Worm (Caenorhabditis elegans) whole organism, early embryonic: ENCODE measurements around the gene cyn-12.

Source experiments
- ama-1 ChIP-seq: fragments of 150-350 bp; optimal IDR thresholded peaks from 2 replicates; lab custom pipeline; 2014
- ceh-36 ChIP-seq: sonication (generic microtip); optimal IDR thresholded peaks from 2 replicates; lab custom pipeline; 2016; ENCODE audit warnings: missing genetic modification characterization, inconsistent platforms, missing compliant biosample characterization
- ets-7 ChIP-seq: sonication (generic microtip); optimal IDR thresholded peaks from 2 replicates; lab custom pipeline; 2016; ENCODE audit warnings: missing genotype, missing genetic modification characterization, missing compliant biosample characterization
- hmbx-1 ChIP-seq: sonication (generic microtip); optimal IDR thresholded peaks from 2 replicates; lab custom pipeline; 2016; ENCODE audit warnings: mild to moderate bottlenecking, missing genetic modification characterization, missing compliant biosample characterization
- hmg-4 ChIP-seq: fragments of 200-800 bp; sonication (Bioruptor generic); optimal IDR thresholded peaks from 2 replicates; lab custom pipeline; 2018; ENCODE audit warnings: mild to moderate bottlenecking, missing genetic modification characterization, missing compliant biosample characterization
- pes-1 ChIP-seq: fragments of 200-800 bp; sonication (Bioruptor generic); IDR thresholded peaks from 2 replicates; pipeline ENCODE4 v1.3.6; 2022; ENCODE audit warnings: missing genetic modification reagents, missing genetic modification characterization, missing compliant biosample characterization
- tbx-11 ChIP-seq: fragments of 200-800 bp; sonication (Bioruptor generic); IDR thresholded peaks from 2 replicates; pipeline ENCODE4 v1.3.6; 2022; ENCODE audit warnings: missing genetic modification characterization, missing compliant biosample characterization
- tbx-37 ChIP-seq: fragments of 200-800 bp; sonication (Bioruptor generic); conservative IDR thresholded peaks from 2 replicates; pipeline ENCODE4 v1.3.6; 2022; ENCODE audit warnings: missing genetic modification reagents, missing genetic modification characterization, missing compliant biosample characterization

DNA sequence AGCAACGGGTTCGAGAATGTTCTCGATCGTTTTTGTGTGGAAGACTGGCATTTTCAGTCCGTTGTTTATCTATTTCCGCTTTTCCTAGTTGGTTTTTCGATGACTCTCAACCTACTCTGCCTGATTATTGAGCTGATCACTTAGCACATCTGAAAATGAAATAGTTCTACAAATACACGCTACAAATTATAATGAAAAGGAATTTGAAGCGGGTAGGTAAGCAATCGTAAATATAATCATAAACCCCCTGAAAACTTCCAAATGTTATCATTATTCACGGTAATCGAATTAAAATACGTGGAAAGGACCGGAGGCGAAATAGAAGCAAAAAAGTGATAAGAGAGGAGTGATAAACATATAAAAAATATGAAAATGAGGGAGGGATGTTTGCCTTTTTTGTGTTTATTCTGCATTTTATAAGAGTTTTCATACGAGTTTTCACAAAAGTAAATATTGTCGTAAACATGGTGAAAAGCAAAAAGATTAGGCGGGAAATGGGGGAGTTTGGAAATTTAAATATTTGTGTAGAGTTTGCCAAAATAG, 38.7 kb downstream of the cyn-12 start, which contains the start of gene deb-1:
- TF ChIP-seq ets-7 (no peak), ama-1 (lab: Kevin White, UChicago) (no peak), tbx-11 (no peak), tbx-37 (no peak), hmbx-1 (tag; lab: Kevin White, UChicago) (no peak), hmg-4 (GFP tag; lab: Kevin White, UChicago) (no peak), pes-1 (GFP tag; lab: Robert Waterston, UW) (no peak), ceh-36 (no peak)
